Fruit fly (Drosophila melanogaster) whole organism, adult: ENCODE data around the gene CG16727.
A peak's percentile ranks its signal among the peaks of the same experiment; 100 is the strongest.

Experiments
- CG11617 ChIP-seq: fragments of 200-800 bp; sonication (Bioruptor generic); optimal IDR thresholded peaks from 2 replicates; lab custom pipeline; 2017; ENCODE audit warnings: mild to moderate bottlenecking, missing biosample characterization, missing genetic modification reagents, missing genetic modification characterization
- CG12768 ChIP-seq: fragments of 200-800 bp; sonication (Bioruptor generic); optimal IDR thresholded peaks from 2 replicates; lab custom pipeline; 2017; ENCODE audit warnings: missing biosample characterization, missing genetic modification characterization, mild to moderate bottlenecking, moderate library complexity, missing genetic modification reagents
- CG14711 ChIP-seq: fragments of 200-800 bp; sonication (Bioruptor generic); optimal IDR thresholded peaks from 2 replicates; lab custom pipeline; 2018; ENCODE audit warnings: missing biosample characterization, mild to moderate bottlenecking, missing genetic modification characterization, moderate library complexity
- CG1620 ChIP-seq: fragments of 200-800 bp; sonication (Bioruptor generic); optimal IDR thresholded peaks from 2 replicates; lab custom pipeline; 2016; ENCODE audit warnings: missing biosample characterization, missing genetic modification characterization
- CG33017 ChIP-seq: fragments of 200-800 bp; sonication (Bioruptor generic); optimal IDR thresholded peaks from 2 replicates; lab custom pipeline; 2018; ENCODE audit warnings: missing biosample characterization, mild to moderate bottlenecking, missing genetic modification characterization, moderate library complexity
- CG5204 ChIP-seq: fragments of 200-800 bp; sonication (Bioruptor generic); optimal IDR thresholded peaks from 2 replicates; lab custom pipeline; 2016; ENCODE audit warnings: missing biosample characterization, missing genetic modification characterization
- CG7045 ChIP-seq: fragments of 200-800 bp; sonication (Bioruptor generic); optimal IDR thresholded peaks from 2 replicates; lab custom pipeline; 2017; ENCODE audit warnings: missing biosample characterization, mild to moderate bottlenecking, missing genetic modification characterization
- CG7101 ChIP-seq: fragments of 200-800 bp; sonication (Bioruptor generic); optimal IDR thresholded peaks from 2 replicates; lab custom pipeline; 2018; ENCODE audit warnings: missing biosample characterization, mild to moderate bottlenecking, missing genetic modification characterization, moderate library complexity
- Clk ChIP-seq: fragments of 200-800 bp; sonication (Bioruptor generic); optimal IDR thresholded peaks from 2 replicates; lab custom pipeline; 2017; ENCODE audit warnings: missing biosample characterization, missing genetic modification characterization
- Crg-1 ChIP-seq: fragments of 200-800 bp; sonication (Bioruptor generic); optimal IDR thresholded peaks from 2 replicates; lab custom pipeline; 2016; ENCODE audit warnings: missing biosample characterization, missing genetic modification characterization
- Hr96 ChIP-seq: fragments of 200-800 bp; sonication (Bioruptor generic); optimal IDR thresholded peaks from 2 replicates; lab custom pipeline; 2016; ENCODE audit warnings: missing biosample characterization, missing genetic modification characterization
- Mnt ChIP-seq: fragments of 200-800 bp; sonication (Bioruptor generic); optimal IDR thresholded peaks from 2 replicates; lab custom pipeline; 2016; ENCODE audit warnings: missing biosample characterization, mild to moderate bottlenecking, missing genetic modification characterization
- bab1 ChIP-seq: fragments of 200-800 bp; sonication (Bioruptor generic); optimal IDR thresholded peaks from 3 replicates; lab custom pipeline; 2019; ENCODE audit warnings: missing biosample characterization, mild to moderate bottlenecking, missing genetic modification characterization, moderate library complexity
- cic ChIP-seq: fragments of 200-800 bp; sonication (Bioruptor generic); optimal IDR thresholded peaks from 2 replicates; lab custom pipeline; 2017; ENCODE audit warnings: missing biosample characterization, mild to moderate bottlenecking, missing genetic modification characterization, moderate library complexity
- cnc ChIP-seq, 2 experiments: fragments of >200 bp; optimal IDR thresholded peaks; 2 replicates each; lab custom pipeline; 2017
- kay ChIP-seq: fragments of 200-800 bp; sonication (Bioruptor generic); peaks from one replicate; lab custom pipeline; 2016; ENCODE audit warnings: missing biosample characterization, missing genetic modification characterization, borderline replicate concordance
- ovo ChIP-seq: fragments of 200-800 bp; sonication (Bioruptor generic); optimal IDR thresholded peaks from 2 replicates; lab custom pipeline; 2016; ENCODE audit warnings: missing biosample characterization, missing genetic modification characterization
- pad ChIP-seq: fragments of 200-800 bp; sonication (Bioruptor generic); optimal IDR thresholded peaks from 3 replicates; lab custom pipeline; 2017; ENCODE audit warnings: missing biosample characterization, missing genetic modification characterization, mild to moderate bottlenecking, moderate library complexity, missing genetic modification reagents
- tj ChIP-seq: fragments of 200-800 bp; sonication (Bioruptor generic); optimal IDR thresholded peaks from 3 replicates; lab custom pipeline; 2017; ENCODE audit warnings: missing biosample characterization, mild to moderate bottlenecking, missing genetic modification characterization, moderate library complexity
- toe ChIP-seq: fragments of 200-800 bp; sonication (Bioruptor generic); optimal IDR thresholded peaks from 2 replicates; lab custom pipeline; 2016; ENCODE audit warnings: missing biosample characterization, missing genetic modification characterization

Gene CG16727

dm6 chr3R:19644094-19644900, 31.1 kb downstream of the CG16727 start, which contains the start of gene Vha13:
Vha13 (minus strand) TSS chr3R:19644386.
- TF ChIP-seq Mnt (GFP tag; lab: Kevin White, UChicago) (peak; percentile 73), ovo (GFP tag; lab: Kevin White, UChicago) (peak; percentile 82), bab1 (GFP tag; lab: Kevin White, UChicago) (peak; percentile 87), toe (GFP tag; lab: Kevin White, UChicago) (peak; percentile 54), CG7101 (tag; lab: Kevin White, UChicago) (peak; percentile 22), pad (GFP tag; lab: Kevin White, UChicago) (peak; percentile 78), CG33017 (tag; lab: Kevin White, UChicago) (peak; percentile 50), CG5204 (GFP tag; lab: Kevin White, UChicago) (peak; percentile 27), CG12768 (peak; percentile 67), CG7045 (GFP tag; lab: Kevin White, UChicago) (no peak), CG11617 (GFP tag; lab: Kevin White, UChicago) (peak; percentile 17), kay (GFP tag; lab: Kevin White, UChicago) (no peak), Hr96 (GFP tag; lab: Kevin White, UChicago) (peak; percentile 15), Clk (GFP tag; lab: Kevin White, UChicago) (no peak), CG14711 (tag; lab: Kevin White, UChicago) (peak; percentile 48), cnc (optimal IDR thresholded peaks at IDR 0.05; lab: Kevin White, UChicago) (no peak), cic (GFP tag; lab: Kevin White, UChicago) (peak; percentile 52), Crg-1 (GFP tag; lab: Kevin White, UChicago) (peak; percentile 69), CG1620 (peak; percentile 54), tj (GFP tag; lab: Kevin White, UChicago) (peak; percentile 69)

dm6 chr3R:19644901-19645204, 31.7 kb downstream of the CG16727 start, which contains the start of gene Nup58:
Nup58 (plus strand) TSS chr3R:19645026.
- no peak for TF ChIP-seq CG7101 (tag; lab: Kevin White, UChicago)
- no peak for TF ChIP-seq Crg-1 (GFP tag; lab: Kevin White, UChicago)
- no peak for TF ChIP-seq CG1620
- no peak for TF ChIP-seq tj (GFP tag; lab: Kevin White, UChicago)
- TF ChIP-seq bab1 (GFP tag; lab: Kevin White, UChicago), result no peak
- no peak for TF ChIP-seq ovo (GFP tag; lab: Kevin White, UChicago)
- no peak for TF ChIP-seq CG14711 (tag; lab: Kevin White, UChicago)
- no peak for TF ChIP-seq cnc (optimal IDR thresholded peaks at IDR 0.05; lab: Kevin White, UChicago)
- no peak for TF ChIP-seq Hr96 (GFP tag; lab: Kevin White, UChicago)
- TF ChIP-seq toe (GFP tag; lab: Kevin White, UChicago), result peak; percentile 58
- TF ChIP-seq CG11617 (GFP tag; lab: Kevin White, UChicago), result no peak
- TF ChIP-seq CG33017 (tag; lab: Kevin White, UChicago), result no peak
- no peak for TF ChIP-seq Clk (GFP tag; lab: Kevin White, UChicago)
- TF ChIP-seq CG12768, result no peak
- no peak for TF ChIP-seq cic (GFP tag; lab: Kevin White, UChicago)
- TF ChIP-seq CG5204 (GFP tag; lab: Kevin White, UChicago), result peak; percentile 13
- no peak for TF ChIP-seq kay (GFP tag; lab: Kevin White, UChicago)
- no peak for TF ChIP-seq CG7045 (GFP tag; lab: Kevin White, UChicago)
- TF ChIP-seq pad (GFP tag; lab: Kevin White, UChicago), result no peak
- TF ChIP-seq Mnt (GFP tag; lab: Kevin White, UChicago), result peak; percentile 22

dm6 chr3R:19648289-19648916, 35.2 kb downstream of the CG16727 start, which contains the start of the genes CG6195 and CG31220:
CG6195 (minus strand) TSS chr3R:19648410.
CG31220 (plus strand) TSS chr3R:19648487.
- TF ChIP-seq CG33017 (tag; lab: Kevin White, UChicago) (no peak), Mnt (GFP tag; lab: Kevin White, UChicago) (peak; percentile 2), Hr96 (GFP tag; lab: Kevin White, UChicago) (peak; percentile 48), bab1 (GFP tag; lab: Kevin White, UChicago) (peak; percentile 66), kay (GFP tag; lab: Kevin White, UChicago) (no peak), CG7101 (tag; lab: Kevin White, UChicago) (no peak), CG1620 (no peak), CG14711 (tag; lab: Kevin White, UChicago) (no peak), Clk (GFP tag; lab: Kevin White, UChicago) (no peak), Crg-1 (GFP tag; lab: Kevin White, UChicago) (no peak), pad (GFP tag; lab: Kevin White, UChicago) (no peak), tj (GFP tag; lab: Kevin White, UChicago) (peak; percentile 56), cnc (optimal IDR thresholded peaks at IDR 0.05; lab: Kevin White, UChicago) (no peak), ovo (GFP tag; lab: Kevin White, UChicago) (peak; percentile 93), CG7045 (GFP tag; lab: Kevin White, UChicago) (no peak), CG5204 (GFP tag; lab: Kevin White, UChicago) (no peak), CG12768 (no peak), cic (GFP tag; lab: Kevin White, UChicago) (no peak), toe (GFP tag; lab: Kevin White, UChicago) (peak; percentile 51), CG11617 (GFP tag; lab: Kevin White, UChicago) (peak; percentile 36)

- no peak for TF ChIP-seq ovo (GFP tag; lab: Kevin White, UChicago)
These were observed 37.5 kb downstream of the CG16727 start, which contains the start of gene CG31219 for dm6 chr3R:19650718-19651117. CG31219 (plus strand) TSS chr3R:19651018.

- TF ChIP-seq kay (GFP tag; lab: Kevin White, UChicago) (no peak), Mnt (GFP tag; lab: Kevin White, UChicago) (peak; percentile 67), CG11617 (GFP tag; lab: Kevin White, UChicago) (no peak), cic (GFP tag; lab: Kevin White, UChicago) (no peak)
These were observed 43.3 kb downstream of the CG16727 start for dm6 chr3R:19656455-19656854.
